3 worm cellular contexts compared by ENCODE assay signal in the genomic region with DNA sequence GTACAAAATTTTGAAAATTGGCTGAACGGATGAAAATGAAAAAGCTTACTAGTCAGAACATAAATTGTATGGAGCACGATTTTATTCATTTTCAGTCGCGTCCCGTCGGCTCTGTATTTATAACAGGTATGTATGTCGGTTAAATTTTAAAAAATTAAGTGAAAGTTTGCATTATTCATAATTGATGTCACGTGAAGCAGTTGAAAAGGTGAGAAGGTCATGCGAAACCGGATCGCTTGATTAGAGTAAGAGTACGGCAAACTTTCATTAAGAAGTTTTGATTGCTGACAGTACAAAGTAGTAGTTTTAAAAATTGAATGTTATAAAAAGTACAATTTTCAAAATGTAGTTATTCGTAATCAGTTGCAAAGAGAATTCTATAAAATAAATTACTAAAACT.
TF ChIP-seq lines count a peak whose summit lies in the region.

No protein-coding gene starts in this region.

TF ChIP-seq in whole organism, L1 larva, 84 proteins besides CTCF, POLR2A, EP300 and RAD21:
- no peak for TF ChIP-seq fkh-10 (GFP tag; optimal IDR thresholded peaks at IDR 0.05; lab: Kevin White, UChicago)
- TF ChIP-seq dpl-1 (GFP tag; optimal IDR thresholded peaks at IDR 0.05; lab: Kevin White, UChicago), result no peak
- TF ChIP-seq C04F5.9 (tag; optimal IDR thresholded peaks at IDR 0.05; lab: Kevin White, UChicago), result no peak
- no peak for TF ChIP-seq pax-3 (tag; optimal IDR thresholded peaks at IDR 0.05; lab: Kevin White, UChicago)
- TF ChIP-seq blmp-1 (tag; optimal IDR thresholded peaks at IDR 0.05; lab: Kevin White, UChicago), result peak; percentile 30
- TF ChIP-seq unc-30 (tag; optimal IDR thresholded peaks at IDR 0.05; lab: Kevin White, UChicago), result no peak
- TF ChIP-seq irx-1 (tag; optimal IDR thresholded peaks at IDR 0.05; lab: Kevin White, UChicago), result no peak
- TF ChIP-seq hlh-4 (tag; optimal IDR thresholded peaks at IDR 0.05; lab: Kevin White, UChicago), result no peak
- TF ChIP-seq nhr-85 (tag; lab: Kevin White, UChicago), result peak; percentile 59
- no peak for TF ChIP-seq lin-13 (GFP tag; optimal IDR thresholded peaks at IDR 0.05; lab: Kevin White, UChicago)
- TF ChIP-seq egl-27 (tag; optimal IDR thresholded peaks at IDR 0.05; lab: Kevin White, UChicago), result no peak
TF ChIP-seq in whole organism, L1 larva: peak in this region for 2.

TF ChIP-seq in whole organism, L2 larva, 48 proteins besides CTCF, POLR2A, EP300 and RAD21:
- TF ChIP-seq R02D3.7 (tag; optimal IDR thresholded peaks at IDR 0.05; lab: Kevin White, UChicago) (no peak), nhr-11 (tag; optimal IDR thresholded peaks at IDR 0.05; lab: Kevin White, UChicago) (no peak), peb-1 (tag; optimal IDR thresholded peaks at IDR 0.05; lab: Kevin White, UChicago) (no peak), nhr-12 (tag; optimal IDR thresholded peaks at IDR 0.05; lab: Kevin White, UChicago) (no peak), alr-1 (tag; optimal IDR thresholded peaks at IDR 0.05; lab: Kevin White, UChicago) (no peak), skn-1 (tag; optimal IDR thresholded peaks at IDR 0.05; lab: Kevin White, UChicago) (no peak), nhr-129 (tag; optimal IDR thresholded peaks at IDR 0.05; lab: Kevin White, UChicago) (no peak), C34F6.9 (tag; optimal IDR thresholded peaks at IDR 0.05; lab: Kevin White, UChicago) (no peak), nhr-25 (tag; optimal IDR thresholded peaks at IDR 0.05; lab: Kevin White, UChicago) (peak; percentile 41), ztf-1 (GFP tag; conservative IDR thresholded peaks at IDR 0.05; lab: Robert Waterston, UW) (no peak), mbf-1 (tag; optimal IDR thresholded peaks at IDR 0.05; lab: Kevin White, UChicago) (no peak), mab-5 (tag; optimal IDR thresholded peaks at IDR 0.05; lab: Kevin White, UChicago) (no peak), blmp-1 (tag; optimal IDR thresholded peaks at IDR 0.05; lab: Kevin White, UChicago; ENCODE audit: insufficient read depth) (peak; percentile 81), gmeb-1 (tag; optimal IDR thresholded peaks at IDR 0.05; lab: Kevin White, UChicago) (no peak), mdl-1 (tag; optimal IDR thresholded peaks at IDR 0.05; lab: Kevin White, UChicago) (no peak), sem-4 (tag; optimal IDR thresholded peaks at IDR 0.05; lab: Kevin White, UChicago) (no peak), sma-9 (GFP tag; optimal IDR thresholded peaks at IDR 0.05; lab: Kevin White, UChicago) (peak; percentile 32), sma-9 (tag; optimal IDR thresholded peaks at IDR 0.05; lab: Kevin White, UChicago) (no peak), lin-13 (GFP tag; optimal IDR thresholded peaks at IDR 0.05; lab: Kevin White, UChicago) (no peak), nhr-21 (tag; optimal IDR thresholded peaks at IDR 0.05; lab: Kevin White, UChicago) (no peak), unc-39 (tag; optimal IDR thresholded peaks at IDR 0.05; lab: Kevin White, UChicago) (no peak), nhr-23 (tag; optimal IDR thresholded peaks at IDR 0.05; lab: Kevin White, UChicago) (no peak), nhr-77 (tag; optimal IDR thresholded peaks at IDR 0.05; lab: Kevin White, UChicago) (no peak)

TF ChIP-seq in whole organism, L3 larva, 47 proteins besides CTCF, POLR2A, EP300 and RAD21:
- TF ChIP-seq nhr-25 (tag; optimal IDR thresholded peaks at IDR 0.05; lab: Kevin White, UChicago) (peak; percentile 25), elt-1 (tag; optimal IDR thresholded peaks at IDR 0.05; lab: Kevin White, UChicago) (no peak)
TF ChIP-seq in whole organism, L3 larva: peak in this region for 1.
